Worm (Caenorhabditis elegans): ENCODE measurements around the gene acl-9.

ce11 chrV:6438601-6439000, 14.4 kb upstream of the acl-9 start, which contains the start of gene T05H4.4:
- no peak for TF ChIP-seq aha-1 (tag; optimal IDR thresholded peaks at IDR 0.05)
- TF ChIP-seq unc-130 (tag; optimal IDR thresholded peaks at IDR 0.05), result no peak
- TF ChIP-seq snpc-4 (tag; optimal IDR thresholded peaks at IDR 0.05), result no peak
- TF ChIP-seq lin-39 (tag; optimal IDR thresholded peaks at IDR 0.05), result no peak
- no peak for TF ChIP-seq nhr-28 (tag; optimal IDR thresholded peaks at IDR 0.05)
- TF ChIP-seq nhr-19 (GFP tag; conservative IDR thresholded peaks at IDR 0.05), result no peak
- TF ChIP-seq sup-37 (GFP tag; optimal IDR thresholded peaks at IDR 0.05), result no peak
- no peak for TF ChIP-seq ceh-82 (tag; optimal IDR thresholded peaks at IDR 0.05)
- TF ChIP-seq lin-14 (GFP tag; optimal IDR thresholded peaks at IDR 0.05), result no peak
- TF ChIP-seq blmp-1 (tag; optimal IDR thresholded peaks at IDR 0.05), result no peak
- TF ChIP-seq ama-1 (optimal IDR thresholded peaks at IDR 0.05), result no peak
- TF ChIP-seq ztf-4 (tag; optimal IDR thresholded peaks at IDR 0.05), result no peak

Data from whole organism, L1 larva.